Fruit fly (Drosophila melanogaster) whole organism, wandering third instar larva: ENCODE results near the gene CG8997.
A peak's percentile ranks its signal among the peaks of the same experiment; 100 is the strongest.

Experiments used
- Abd-B ChIP-seq: fragments of >200 bp; optimal IDR thresholded peaks from 2 replicates; lab custom pipeline; 2017; ENCODE audit warnings: missing biosample characterization, missing genetic modification characterization
- CG9705 ChIP-seq: fragments of 200-800 bp; sonication (Bioruptor generic); optimal IDR thresholded peaks from 2 replicates; lab custom pipeline; 2018; ENCODE audit warnings: missing biosample characterization, mild to moderate bottlenecking, missing genetic modification characterization
- CrebA ChIP-seq: fragments of 200-800 bp; sonication (Bioruptor generic); optimal IDR thresholded peaks from 2 replicates; lab custom pipeline; 2016; ENCODE audit warnings: missing biosample characterization, mild to moderate bottlenecking, missing genetic modification characterization, borderline replicate concordance
- Dfd ChIP-seq: fragments of >200 bp; optimal IDR thresholded peaks from 2 replicates; lab custom pipeline; 2017; ENCODE audit warnings: missing biosample characterization, missing genetic modification characterization
- Dif ChIP-seq: fragments of 200-275, 200-300 bp; sonication (Bioruptor generic); optimal IDR thresholded peaks from 2 replicates; lab custom pipeline; 2018; ENCODE audit warnings: missing biosample characterization, missing genetic modification characterization; ENCODE audit not compliant: partially characterized antibody
- GATAd ChIP-seq: sonication (Bioruptor generic); optimal IDR thresholded peaks from 2 replicates; lab custom pipeline; 2016; ENCODE audit warnings: missing biosample characterization, missing genetic modification characterization
- HLH106 ChIP-seq: fragments of 200-800 bp; optimal IDR thresholded peaks from 3 replicates; lab custom pipeline; 2019; ENCODE audit warnings: missing biosample characterization, mild to moderate bottlenecking, missing genetic modification characterization, moderate library complexity
- Hr78 ChIP-seq: fragments of >200 bp; optimal IDR thresholded peaks from 2 replicates; lab custom pipeline; 2017; ENCODE audit warnings: missing biosample characterization, missing genetic modification characterization
- Hr83 ChIP-seq: fragments of 200-300 bp; sonication (Bioruptor generic); optimal IDR thresholded peaks from 2 replicates; lab custom pipeline; 2016; ENCODE audit warnings: missing biosample characterization, mild to moderate bottlenecking, missing genetic modification characterization, moderate library complexity; ENCODE audit not compliant: poor library complexity, severe bottlenecking
- Jra ChIP-seq: sonication (Bioruptor generic); optimal IDR thresholded peaks from 2 replicates; lab custom pipeline; 2016; ENCODE audit warnings: missing biosample characterization, missing genetic modification characterization
- Mio ChIP-seq: sonication (Bioruptor generic); optimal IDR thresholded peaks from 2 replicates; lab custom pipeline; 2016; ENCODE audit warnings: missing biosample characterization, missing genetic modification characterization
- N ChIP-seq: fragments of >200 bp; optimal IDR thresholded peaks from 2 replicates; lab custom pipeline; 2018; ENCODE audit warnings: missing biosample characterization, missing external identifiers, missing genetic modification characterization
- OdsH ChIP-seq: fragments of 200-800 bp; sonication (Bioruptor generic); optimal IDR thresholded peaks from 2 replicates; lab custom pipeline; 2016; ENCODE audit warnings: missing biosample characterization, mild to moderate bottlenecking, missing genetic modification characterization
- Rel ChIP-seq, 2 experiments: fragments of 200-800 bp; sonication (Bioruptor generic) in 1 of 2; optimal IDR thresholded peaks; 2 replicates in 1 of 2; 3 replicates in 1 of 2; lab custom pipeline; 2016 to 2019; ENCODE audit warnings: mild to moderate bottlenecking in 2 of 2, missing biosample characterization in 2 of 2, missing genetic modification characterization in 2 of 2, moderate library complexity in 1 of 2
- Sp1 ChIP-seq: fragments of 200-800 bp; sonication (Bioruptor generic); optimal IDR thresholded peaks from 3 replicates; lab custom pipeline; 2019; ENCODE audit warnings: missing biosample characterization, mild to moderate bottlenecking, missing genetic modification characterization, moderate library complexity
- Vsx2 ChIP-seq: fragments of 200-300, 225-300 bp; sonication (Bioruptor generic); optimal IDR thresholded peaks from 2 replicates; lab custom pipeline; 2018; ENCODE audit warnings: missing biosample characterization, missing genetic modification characterization; ENCODE audit not compliant: partially characterized antibody
- br ChIP-seq: fragments of 200-800 bp; sonication (Bioruptor generic); optimal IDR thresholded peaks from 2 replicates; lab custom pipeline; 2016; ENCODE audit warnings: missing biosample characterization, missing genetic modification characterization
- dl ChIP-seq, 2 experiments: fragments of 175-275, 200-275 bp in 1 of 2; fragments of 200-275 bp in 1 of 2; sonication (Bioruptor generic); optimal IDR thresholded peaks; lab custom pipeline; 2018; ENCODE audit warnings: mild to moderate bottlenecking in 2 of 2, missing biosample characterization in 2 of 2, missing genetic modification characterization in 2 of 2, moderate library complexity in 2 of 2; ENCODE audit not compliant: partially characterized antibody in 2 of 2, insufficient read depth in 1 of 2
- dsf ChIP-seq: sonication (Bioruptor generic); optimal IDR thresholded peaks from 2 replicates; lab custom pipeline; 2016; ENCODE audit warnings: missing biosample characterization, missing genetic modification characterization, borderline replicate concordance
- foxo ChIP-seq, 2 experiments: fragments of 200-800 bp; sonication (Bioruptor generic); optimal IDR thresholded peaks; 2 replicates in 1 of 2; 3 replicates in 1 of 2; lab custom pipeline; 2016 to 2017; ENCODE audit warnings: missing biosample characterization in 2 of 2, missing genetic modification characterization in 2 of 2
- fru ChIP-seq: fragments of 200-800 bp; sonication (Bioruptor generic); optimal IDR thresholded peaks from 3 replicates; lab custom pipeline; 2016; ENCODE audit warnings: missing biosample characterization, mild to moderate bottlenecking, missing genetic modification characterization
- h ChIP-seq: fragments of 200-800 bp; sonication (Bioruptor generic); optimal IDR thresholded peaks from 3 replicates; lab custom pipeline; 2016; ENCODE audit warnings: missing biosample characterization, mild to moderate bottlenecking, missing genetic modification characterization
- jim ChIP-seq: fragments of 175-275, 200-325 bp; sonication (Bioruptor generic); optimal IDR thresholded peaks from 2 replicates; lab custom pipeline; 2016; ENCODE audit warnings: missing biosample characterization, mild to moderate bottlenecking, missing genetic modification characterization
- lola ChIP-seq: fragments of >200 bp; optimal IDR thresholded peaks from 2 replicates; lab custom pipeline; 2017; ENCODE audit warnings: missing biosample characterization, missing genetic modification characterization
- psq ChIP-seq: fragments of 200-800 bp; sonication (Bioruptor generic); optimal IDR thresholded peaks from 3 replicates; lab custom pipeline; 2017; ENCODE audit warnings: missing biosample characterization, mild to moderate bottlenecking, missing genetic modification characterization, moderate library complexity
- rgr ChIP-seq: fragments of 200-800 bp; sonication (Bioruptor generic); optimal IDR thresholded peaks from 3 replicates; lab custom pipeline; 2016; ENCODE audit warnings: missing biosample characterization, mild to moderate bottlenecking, missing genetic modification characterization
- sage ChIP-seq: fragments of 200-800 bp; sonication (Bioruptor generic); optimal IDR thresholded peaks from 2 replicates; lab custom pipeline; 2016; ENCODE audit warnings: missing biosample characterization, mild to moderate bottlenecking, missing genetic modification characterization
- tai ChIP-seq: sonication (Bioruptor generic); optimal IDR thresholded peaks from 2 replicates; lab custom pipeline; 2016; ENCODE audit warnings: missing biosample characterization, missing genetic modification characterization
- woc ChIP-seq: sonication (Bioruptor generic); optimal IDR thresholded peaks from 2 replicates; lab custom pipeline; 2016; ENCODE audit warnings: missing biosample characterization, mild to moderate bottlenecking, missing genetic modification characterization

Gene CG8997

dm6 chr2L:13807097-13807496, 38.0 kb downstream of the CG8997 start:
- TF ChIP-seq h (GFP tag; lab: Kevin White, UChicago) (peak; percentile 55), tai (GFP tag; lab: Kevin White, UChicago) (no peak), OdsH (GFP tag; lab: Kevin White, UChicago) (peak; percentile 13), fru (GFP tag; lab: Kevin White, UChicago) (peak; percentile 42), Hr83 (peak; percentile 76), rgr (GFP tag; lab: Kevin White, UChicago) (peak; percentile 52)

dm6 chr2L:13805170-13805569, 40.0 kb downstream of the CG8997 start:
- TF ChIP-seq psq (GFP tag; lab: Kevin White, UChicago) (no peak), GATAd (no peak), jim (GFP tag; lab: Kevin White, UChicago) (no peak), woc (GFP tag; lab: Kevin White, UChicago) (no peak), rgr (GFP tag; lab: Kevin White, UChicago) (no peak), OdsH (GFP tag; lab: Kevin White, UChicago) (no peak), Sp1 (GFP tag; lab: Kevin White, UChicago) (no peak), Hr83 (no peak), lola (GFP tag; lab: Kevin White, UChicago) (no peak), fru (GFP tag; lab: Kevin White, UChicago) (no peak), foxo (GFP tag; optimal IDR thresholded peaks at IDR 0.05; lab: Kevin White, UChicago) (no peak), CrebA (GFP tag; lab: Kevin White, UChicago) (no peak), HLH106 (tag; lab: Kevin White, UChicago) (no peak), Vsx2 (GFP tag; lab: Kevin White, UChicago) (no peak), Dif (GFP tag; lab: Kevin White, UChicago) (no peak)

- TF ChIP-seq Vsx2 (GFP tag; lab: Kevin White, UChicago), result no peak
- no peak for TF ChIP-seq Rel (GFP tag; optimal IDR thresholded peaks at IDR 0.05; lab: Kevin White, UChicago)
- peak; percentile 8 for TF ChIP-seq Rel (tag; optimal IDR thresholded peaks at IDR 0.05; lab: Kevin White, UChicago)
- no peak for TF ChIP-seq Dfd (GFP tag; lab: Kevin White, UChicago)
- peak; percentile 4 for TF ChIP-seq Dif (GFP tag; lab: Kevin White, UChicago)
- TF ChIP-seq Hr83, result peak; percentile 10
These were observed 40.5 kb downstream of the CG8997 start for dm6 chr2L:13804561-13805067.

DNA sequence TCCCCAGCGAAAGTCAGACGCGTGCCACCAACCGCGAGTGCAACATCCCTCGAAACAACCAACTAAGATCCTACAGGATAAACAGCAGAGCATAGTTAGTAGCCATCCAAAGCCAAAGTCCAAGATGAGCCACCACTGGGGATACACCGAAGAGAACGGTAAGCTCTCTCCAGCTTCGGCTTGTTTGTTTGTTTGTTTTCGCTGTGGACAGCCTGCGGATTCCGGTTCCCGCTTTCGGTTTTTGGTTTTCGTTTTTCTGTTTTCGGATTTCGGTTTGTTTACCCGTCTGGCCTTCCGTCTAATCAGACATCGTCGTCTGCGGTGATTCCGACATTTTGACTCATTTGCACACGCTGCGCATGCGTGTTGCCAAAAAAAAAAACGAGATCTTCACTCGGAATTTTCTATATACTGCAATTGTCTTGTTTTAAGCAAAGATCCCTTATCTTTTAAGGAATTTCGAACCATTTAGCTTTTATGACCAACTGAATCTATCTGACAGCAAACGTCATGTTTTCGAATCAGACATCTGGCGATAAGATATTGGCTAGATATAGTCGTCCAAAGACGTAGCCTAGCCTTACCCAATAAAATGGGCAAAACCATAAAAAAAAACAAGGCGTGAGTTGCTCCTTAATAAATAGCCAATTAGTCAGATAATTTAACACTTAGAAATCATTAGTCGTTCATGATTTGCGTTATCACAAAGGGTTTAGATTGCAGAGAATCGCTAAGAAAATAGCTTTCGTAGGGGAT, 41.1 kb downstream of the CG8997 start:
- peak; percentile 44 for TF ChIP-seq br (GFP tag; lab: Kevin White, UChicago)
- no peak for TF ChIP-seq Rel (GFP tag; optimal IDR thresholded peaks at IDR 0.05; lab: Kevin White, UChicago)
- TF ChIP-seq Rel (tag; optimal IDR thresholded peaks at IDR 0.05; lab: Kevin White, UChicago), result peak; percentile 52
- peak in 1 of 2 experiments; percentile 4 for TF ChIP-seq foxo (GFP tag; optimal IDR thresholded peaks at IDR 0.05; lab: Kevin White, UChicago)
- TF ChIP-seq CG9705 (GFP tag; lab: Kevin White, UChicago), result no peak
- TF ChIP-seq sage (GFP tag; lab: Kevin White, UChicago), result no peak
- no peak for TF ChIP-seq dl (GFP tag; optimal IDR thresholded peaks at IDR 0.05; lab: Kevin White, UChicago; ENCODE audit: insufficient read depth in 1 of 2, partially characterized antibody in 2 of 2)

DNA sequence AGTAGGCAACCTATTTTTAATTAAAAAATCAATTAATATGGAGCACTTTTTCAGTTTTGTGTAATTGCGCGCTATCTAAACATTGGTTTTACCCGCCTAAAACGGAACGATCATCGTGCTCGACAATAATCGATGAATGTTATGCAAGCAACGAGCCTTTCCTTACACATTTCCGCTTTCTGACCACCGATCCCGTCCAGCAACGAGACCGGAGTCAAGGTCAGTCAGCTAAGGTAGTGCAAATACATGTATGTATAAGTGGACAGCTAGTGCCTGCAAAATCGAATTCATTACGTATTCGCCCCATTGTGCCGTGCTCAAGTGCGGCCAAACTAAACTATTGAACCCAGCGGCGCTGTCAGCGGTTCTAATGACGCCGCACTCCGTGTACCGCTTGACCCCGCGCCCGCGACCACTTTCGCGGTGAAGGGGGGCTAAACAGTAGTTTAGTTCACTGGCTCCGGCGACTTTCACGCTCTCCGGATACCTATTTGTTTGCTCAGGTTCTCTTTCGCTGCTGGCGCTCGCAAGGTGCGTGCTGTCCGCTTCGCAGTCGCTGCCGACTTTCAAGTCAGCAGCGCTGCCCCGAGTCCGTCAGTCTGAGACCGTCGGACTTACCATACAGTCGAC, 42.0 kb downstream of the CG8997 start, which contains the start of gene CAH1:
TSS of gene CAH1 (plus strand) at position 595 of the 630 bp plus-strand sequence.
- TF ChIP-seq Dfd (GFP tag; lab: Kevin White, UChicago), result no peak
- TF ChIP-seq, all 38 proteins: peak for 0

- TF ChIP-seq Abd-B (GFP tag; lab: Kevin White, UChicago) (no peak), Hr78 (GFP tag; lab: Kevin White, UChicago) (no peak), Dfd (GFP tag; lab: Kevin White, UChicago) (no peak), CrebA (GFP tag; lab: Kevin White, UChicago) (no peak), N (GFP tag; lab: Kevin White, UChicago) (no peak), sage (GFP tag; lab: Kevin White, UChicago) (no peak), dsf (no peak), fru (GFP tag; lab: Kevin White, UChicago) (no peak), woc (GFP tag; lab: Kevin White, UChicago) (no peak), GATAd (no peak), lola (GFP tag; lab: Kevin White, UChicago) (no peak), Vsx2 (GFP tag; lab: Kevin White, UChicago) (no peak), tai (GFP tag; lab: Kevin White, UChicago) (no peak), Jra (GFP tag; lab: Kevin White, UChicago) (no peak), Mio (GFP tag; lab: Kevin White, UChicago) (no peak), Sp1 (GFP tag; lab: Kevin White, UChicago) (no peak)
These were observed 43.0 kb downstream of the CG8997 start for dm6 chr2L:13802075-13802639.
